Worm (Caenorhabditis elegans): ENCODE results near the gene cutl-23.

The cutl-23 gene

ce11 chrIII:5760721-5761120 is 9.3 kb upstream of the cutl-23 start:
- no peak for TF ChIP-seq ztf-18 (tag; optimal IDR thresholded peaks at IDR 0.05)
- TF ChIP-seq snpc-3.4 (tag; optimal IDR thresholded peaks at IDR 0.05), result no peak
- TF ChIP-seq mes-4 (tag; optimal IDR thresholded peaks at IDR 0.05), result no peak
- TF ChIP-seq lin-35 (GFP tag; optimal IDR thresholded peaks at IDR 0.05), result no peak
- TF ChIP-seq dpl-1 (GFP tag; optimal IDR thresholded peaks at IDR 0.05), result no peak
- TF ChIP-seq Y79H2A.3 (GFP tag; conservative IDR thresholded peaks at IDR 0.05), result no peak
- no peak for TF ChIP-seq snpc-1.3 (tag; optimal IDR thresholded peaks at IDR 0.05; ENCODE audit: insufficient read depth)
- TF ChIP-seq K11D2.4 (GFP tag; IDR thresholded peaks at IDR 0.05), result no peak

DNA sequence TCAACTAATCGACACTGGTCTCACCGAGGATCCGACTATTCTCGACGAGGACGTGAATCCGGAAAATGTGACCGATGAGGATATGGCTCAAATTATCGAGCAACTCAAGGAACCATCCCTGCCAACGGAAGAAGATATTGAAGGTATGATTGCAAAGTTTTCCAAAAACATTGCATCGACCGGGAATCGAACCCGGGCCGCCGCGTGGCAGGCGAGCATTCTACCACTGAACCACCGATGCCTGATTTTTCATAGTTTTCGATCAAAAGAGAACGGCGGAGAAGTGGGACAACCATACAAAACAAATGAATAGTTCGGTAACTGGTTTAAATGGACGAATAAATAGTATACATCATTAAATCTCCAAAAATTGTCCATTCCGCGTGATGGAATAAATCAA is 8.1 kb upstream of the cutl-23 start:
- TF ChIP-seq dpff-1 (tag; optimal IDR thresholded peaks at IDR 0.05) (no peak), Y67H2A.10 (GFP tag; conservative IDR thresholded peaks at IDR 0.05) (no peak), sptf-2 (GFP tag; optimal IDR thresholded peaks at IDR 0.05) (no peak), hmg-20 (GFP tag; IDR thresholded peaks at IDR 0.05) (no peak), ceh-79 (tag; optimal IDR thresholded peaks at IDR 0.05) (no peak), F22D6.2 (tag; optimal IDR thresholded peaks at IDR 0.05) (no peak), madf-3 (GFP tag; IDR thresholded peaks at IDR 0.05) (no peak), Y53G8AR.9 (GFP tag; conservative IDR thresholded peaks at IDR 0.05) (no peak; the same call in 1 of the 2 replicates), F23B12.7 (tag; optimal IDR thresholded peaks at IDR 0.05; ENCODE audit: insufficient read depth) (peak; percentile 80), nfya-2 (GFP tag; IDR thresholded peaks at IDR 0.05) (no peak), nhr-90 (tag; optimal IDR thresholded peaks at IDR 0.05) (peak; percentile 50), ceh-58 (GFP tag; IDR thresholded peaks at IDR 0.05) (no peak), hlh-26 (GFP tag; conservative IDR thresholded peaks at IDR 0.05) (no peak), fkh-3 (tag; optimal IDR thresholded peaks at IDR 0.05) (no peak), K11D2.4 (GFP tag; IDR thresholded peaks at IDR 0.05) (no peak), ekl-4 (GFP tag; IDR thresholded peaks at IDR 0.05) (no peak), F37B4.10 (GFP tag; IDR thresholded peaks at IDR 0.05) (no peak), dpl-1 (GFP tag; optimal IDR thresholded peaks at IDR 0.05) (no peak), sdz-38 (tag; optimal IDR thresholded peaks at IDR 0.05) (no peak), F49E8.2 (tag; optimal IDR thresholded peaks at IDR 0.05; ENCODE audit: insufficient read depth) (peak; percentile 65), madf-10 (tag; optimal IDR thresholded peaks at IDR 0.05) (peak; percentile 48), F33H1.4 (GFP tag; IDR thresholded peaks at IDR 0.05) (peak; percentile 42), ztf-26 (tag; optimal IDR thresholded peaks at IDR 0.05) (no peak), let-607 (tag; optimal IDR thresholded peaks at IDR 0.05) (peak in 1 of 2 experiments; percentile 43), gei-17 (GFP tag; optimal IDR thresholded peaks at IDR 0.05) (no peak), lsy-27 (tag; optimal IDR thresholded peaks at IDR 0.05; ENCODE audit: borderline replicate concordance, insufficient read depth) (no peak), xnd-1 (tag; optimal IDR thresholded peaks at IDR 0.05) (no peak), him-1 (tag; optimal IDR thresholded peaks at IDR 0.05) (peak; percentile 78), K12H6.12 (tag; optimal IDR thresholded peaks at IDR 0.05) (no peak), lin-54 (GFP tag; optimal IDR thresholded peaks at IDR 0.05) (peak; percentile 50), snpc-1.3 (tag; optimal IDR thresholded peaks at IDR 0.05; ENCODE audit: insufficient read depth) (peak; percentile 75), chd-7 (tag; optimal IDR thresholded peaks at IDR 0.05) (peak; percentile 71), attf-6 (GFP tag; IDR thresholded peaks at IDR 0.05) (no peak), tbp1 (GFP tag; optimal IDR thresholded peaks at IDR 0.05) (peak; percentile 90), lir-1 (GFP tag; conservative IDR thresholded peaks at IDR 0.05) (no peak), madf-8 (GFP tag; conservative IDR thresholded peaks at IDR 0.05) (no peak), zim-3 (tag; optimal IDR thresholded peaks at IDR 0.05) (no peak), rcor-1 (GFP tag; IDR thresholded peaks at IDR 0.05) (0 out of 2 replicates have a peak, but pooled peaks have one; percentile 19), let-526 (GFP tag; IDR thresholded peaks at IDR 0.05) (no peak), ztf-18 (tag; optimal IDR thresholded peaks at IDR 0.05) (peak; percentile 70), dox-1 (GFP tag; IDR thresholded peaks at IDR 0.05) (peak; percentile 55), somi-1 (GFP tag; optimal IDR thresholded peaks at IDR 0.05) (no peak)
